Fruit fly (Drosophila melanogaster): Measurements from ENCODE around the gene CG17648.

Gene CG17648

DNA sequence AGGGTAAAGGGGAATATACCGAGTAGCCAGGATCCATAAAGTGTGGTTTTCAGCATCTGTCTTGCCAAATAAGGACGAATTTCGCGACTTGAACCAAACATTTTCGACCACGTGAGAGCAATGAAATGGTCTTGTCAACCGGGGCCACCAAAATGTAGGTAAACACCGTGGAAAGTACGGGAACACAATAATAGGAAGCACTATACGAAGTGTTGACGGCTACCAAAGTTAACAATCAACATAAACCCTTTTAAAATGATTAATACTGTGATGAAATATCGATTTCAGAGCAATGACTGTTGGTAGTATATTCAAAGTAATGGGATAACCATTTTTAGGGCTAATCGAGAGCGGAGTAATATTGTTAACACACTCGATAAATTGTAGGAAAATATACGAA lies 41.1 kb downstream of the CG17648 start, which contains the start of gene Gr22b:
Gene Gr22b, minus strand, starts transcription at position 101 of the 400 bp plus-strand sequence.
- TF ChIP-seq tap (tag; optimal IDR thresholded peaks at IDR 0.05) = no peak
- TF ChIP-seq CG11504 (tag; optimal IDR thresholded peaks at IDR 0.05) = no peak
- TF ChIP-seq sna (GFP tag; IDR thresholded peaks at IDR 0.05; ENCODE audit: partially characterized antibody) = no peak
- no peak for TF ChIP-seq ham (GFP tag; IDR thresholded peaks at IDR 0.05)
- TF ChIP-seq croc (GFP tag; conservative IDR thresholded peaks at IDR 0.05) = no peak
- TF ChIP-seq gce (GFP tag; IDR thresholded peaks at IDR 0.05) = no peak
- TF ChIP-seq CG2712 (tag; optimal IDR thresholded peaks at IDR 0.05) = no peak
- no peak for TF ChIP-seq yki (optimal IDR thresholded peaks at IDR 0.05)
- no peak for TF ChIP-seq NFAT (GFP tag; IDR thresholded peaks at IDR 0.05)
- TF ChIP-seq HmgZ (tag; optimal IDR thresholded peaks at IDR 0.05) = no peak
- TF ChIP-seq Hr39 (optimal IDR thresholded peaks at IDR 0.05) = no peak
- no peak for TF ChIP-seq Dll (GFP tag; IDR thresholded peaks at IDR 0.05; ENCODE audit: partially characterized antibody)
- TF ChIP-seq CG15073 (GFP tag; optimal IDR thresholded peaks at IDR 0.05) = no peak
- TF ChIP-seq gsb-n (tag; optimal IDR thresholded peaks at IDR 0.05) = no peak

dm6 chr2L:1794817-1795216 lies 42.7 kb downstream of the CG17648 start, which contains the start of gene Gr22a:
Gene Gr22a, minus strand, starts transcription at chr2L:1794917.
- TF ChIP-seq Hsf (GFP tag; optimal IDR thresholded peaks at IDR 0.05) (no peak), Ssrp (tag; optimal IDR thresholded peaks at IDR 0.05) (no peak), ham (GFP tag; IDR thresholded peaks at IDR 0.05) (no peak)
